Worm (Caenorhabditis elegans): Measurements from ENCODE around the gene R07E5.17.

R07E5.17 gene

ce11 chrIII:4419117-4419978 lies 15.1 kb upstream of the R07E5.17 start, which contains the start of the genes R07E5.7 and cku-80 (continued):
- TF ChIP-seq hmg-1.2 (GFP tag; IDR thresholded peaks at IDR 0.05) (peak; percentile 39), ceh-27 (GFP tag; optimal IDR thresholded peaks at IDR 0.05) (peak; percentile 23), snpc-3.4 (tag; optimal IDR thresholded peaks at IDR 0.05) (peak; percentile 60), lin-35 (GFP tag; optimal IDR thresholded peaks at IDR 0.05) (peak in 1 of 3 experiments; percentile 62), F23B12.7 (tag; optimal IDR thresholded peaks at IDR 0.05; ENCODE audit: insufficient read depth) (peak; percentile 70), pbrm-1 (GFP tag; IDR thresholded peaks at IDR 0.05) (peak; percentile 46; the same call in 1 of the 2 replicates), madf-8 (GFP tag; conservative IDR thresholded peaks at IDR 0.05) (peak; percentile 23; the same call in 1 of the 2 replicates), snpc-4 (GFP tag; optimal IDR thresholded peaks at IDR 0.05) (no peak), snpc-4 (tag; optimal IDR thresholded peaks at IDR 0.05) (peak; percentile 4 to 77 (median 53)), dpl-1 (GFP tag; optimal IDR thresholded peaks at IDR 0.05) (peak; percentile 72), ZK185.1 (tag; optimal IDR thresholded peaks at IDR 0.05; ENCODE audit: poor library complexity, severe bottlenecking) (peak; percentile 0)

DNA sequence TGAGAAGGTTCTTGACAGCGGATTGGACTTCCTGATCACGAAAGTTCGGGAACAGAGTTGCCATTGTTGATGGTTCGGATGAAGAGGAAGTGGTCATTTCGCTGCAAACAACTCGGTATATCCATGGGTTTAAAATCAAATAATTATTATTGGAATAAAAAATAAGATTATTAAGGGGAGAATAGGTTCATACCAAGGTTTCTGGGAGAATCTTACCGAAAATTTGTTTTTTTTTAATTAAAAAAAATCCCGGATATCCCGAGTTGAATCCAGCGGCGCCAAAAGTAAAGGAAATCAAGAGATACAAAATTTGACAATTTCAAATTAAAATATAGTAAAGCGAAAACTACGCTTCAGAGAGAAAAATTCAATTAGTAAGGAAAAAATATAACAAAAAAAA lies 13.7 kb upstream of the R07E5.17 start, which contains the start of the genes R07E5.19 and pdcd-2:
Gene R07E5.19, minus strand, starts transcription at position 101 of the 400 bp plus-strand sequence.
Gene pdcd-2, minus strand, starts transcription at position 102 of the 400 bp plus-strand sequence.
- TF ChIP-seq F52B5.7 (tag; optimal IDR thresholded peaks at IDR 0.05) = no peak

- TF ChIP-seq lin-35 (GFP tag; optimal IDR thresholded peaks at IDR 0.05) = no peak
- TF ChIP-seq K11D2.4 (GFP tag; IDR thresholded peaks at IDR 0.05) = no peak
- TF ChIP-seq F22D6.2 (tag; optimal IDR thresholded peaks at IDR 0.05) = no peak
- TF ChIP-seq him-1 (tag; optimal IDR thresholded peaks at IDR 0.05) = peak; percentile 34
- no peak for TF ChIP-seq gei-17 (GFP tag; optimal IDR thresholded peaks at IDR 0.05)
- no peak for TF ChIP-seq Y95B8A.8 (GFP tag; IDR thresholded peaks at IDR 0.05)
Observed at ce11 chrIII:4415135-4415534, 10.9 kb upstream of the R07E5.17 start, which contains the start of gene R07E5.11. Gene R07E5.11 (minus strand): TSS chrIII:4415235.

- TF ChIP-seq Y95B8A.8 (GFP tag; IDR thresholded peaks at IDR 0.05) (0 out of 2 replicates have a peak, but pooled peaks have one; percentile 16), K11D2.4 (GFP tag; IDR thresholded peaks at IDR 0.05) (0 out of 2 replicates have a peak, but pooled peaks have one; percentile 35), madf-6 (GFP tag; IDR thresholded peaks at IDR 0.05) (peak; percentile 68), attf-5 (GFP tag; optimal IDR thresholded peaks at IDR 0.05) (peak; percentile 31), ZK185.1 (tag; optimal IDR thresholded peaks at IDR 0.05; ENCODE audit: poor library complexity, severe bottlenecking) (peak; percentile 38), Y56A3A.18 (GFP tag; IDR thresholded peaks at IDR 0.05) (0 out of 2 replicates have a peak, but pooled peaks have one; percentile 64), him-1 (tag; optimal IDR thresholded peaks at IDR 0.05) (peak; percentile 60), die-1 (tag; optimal IDR thresholded peaks at IDR 0.05) (peak; percentile 2), repo-1 (tag; optimal IDR thresholded peaks at IDR 0.05) (peak; percentile 54), lin-40 (tag; optimal IDR thresholded peaks at IDR 0.05) (peak; percentile 49), rcor-1 (GFP tag; IDR thresholded peaks at IDR 0.05) (peak; percentile 74), F33H1.4 (GFP tag; IDR thresholded peaks at IDR 0.05) (peak; percentile 17; the same call in 1 of the 2 replicates), ceh-79 (tag; optimal IDR thresholded peaks at IDR 0.05) (peak; percentile 56), ztf-25 (GFP tag; IDR thresholded peaks at IDR 0.05) (0 out of 2 replicates have a peak, but pooled peaks have one; percentile 55), chd-7 (tag; optimal IDR thresholded peaks at IDR 0.05) (peak; percentile 61), egl-44 (GFP tag; IDR thresholded peaks at IDR 0.05) (peak; percentile 54; the same call in 1 of the 2 replicates), C06A6.2 (GFP tag; conservative IDR thresholded peaks at IDR 0.05) (peak; percentile 46; the same call in 1 of the 2 replicates), snpc-1.1 (tag; optimal IDR thresholded peaks at IDR 0.05; ENCODE audit: insufficient read depth) (peak; percentile 70), gei-17 (GFP tag; optimal IDR thresholded peaks at IDR 0.05) (peak; percentile 28), lin-35 (GFP tag; optimal IDR thresholded peaks at IDR 0.05) (peak in 1 of 3 experiments; percentile 52), tbp1 (GFP tag; optimal IDR thresholded peaks at IDR 0.05) (peak; percentile 80), rpc-1 (optimal IDR thresholded peaks at IDR 0.05) (peak; percentile 50), rpc-1 (tag; optimal IDR thresholded peaks at IDR 0.05) (peak; percentile 70), ztf-6 (GFP tag; IDR thresholded peaks at IDR 0.05) (0 out of 2 replicates have a peak, but pooled peaks have one; percentile 25), hmg-1.2 (GFP tag; IDR thresholded peaks at IDR 0.05) (peak; percentile 64), lin-54 (GFP tag; optimal IDR thresholded peaks at IDR 0.05) (peak; percentile 39), ekl-4 (GFP tag; IDR thresholded peaks at IDR 0.05) (peak; percentile 74; the same call in 1 of the 2 replicates), mcd-1 (GFP tag; IDR thresholded peaks at IDR 0.05) (peak; percentile 65), dpff-1 (tag; optimal IDR thresholded peaks at IDR 0.05) (peak; percentile 57)
Observed at ce11 chrIII:4414041-4414440, 9.8 kb upstream of the R07E5.17 start.

All from whole organism, young adult.